Worm (Caenorhabditis elegans) whole organism, L1 larva: ENCODE measurements around the gene mec-3.

Experiments
- C04F5.9 ChIP-seq: sonication (generic microtip); optimal IDR thresholded peaks from 2 replicates; lab custom pipeline; 2016; ENCODE audit warnings: missing genetic modification characterization, missing compliant biosample characterization
- C16A3.4 ChIP-seq: fragments of 150-350 bp; optimal IDR thresholded peaks from 2 replicates; lab custom pipeline; 2014; ENCODE audit warnings: missing biosample characterization, missing genetic modification characterization
- C34B4.2 ChIP-seq: sonication (generic microtip); optimal IDR thresholded peaks from 2 replicates; lab custom pipeline; 2017; ENCODE audit warnings: mild to moderate bottlenecking, missing genetic modification characterization, missing compliant biosample characterization
- ama-1 ChIP-seq: fragments of 150-350 bp; optimal IDR thresholded peaks from 2 replicates; lab custom pipeline; 2014
- ceh-8 ChIP-seq: fragments of 200-800 bp; sonication (Bioruptor generic); optimal IDR thresholded peaks from 2 replicates; lab custom pipeline; 2018; ENCODE audit warnings: mild to moderate bottlenecking, missing genetic modification characterization, moderate library complexity, missing compliant biosample characterization
- ceh-82 ChIP-seq, 3 experiments: fragments of 150-350 bp in 1 of 3; sonication (generic microtip) in 2 of 3; optimal IDR thresholded peaks; 2 replicates each; lab custom pipeline; 2014 to 2017; ENCODE audit warnings: missing biosample characterization in 3 of 3, missing genetic modification characterization in 3 of 3
- ceh-88 ChIP-seq: fragments of 200-800 bp; sonication (Bioruptor generic); IDR thresholded peaks from 2 replicates; pipeline ENCODE4 v1.3.6; 2022; ENCODE audit warnings: missing genetic modification characterization, missing compliant biosample characterization
- ceh-90 ChIP-seq: sonication (generic microtip); optimal IDR thresholded peaks from 2 replicates; lab custom pipeline; 2016; ENCODE audit warnings: missing genetic modification characterization, missing compliant biosample characterization
- ces-1 ChIP-seq: fragments of 150-350 bp; optimal IDR thresholded peaks from 2 replicates; lab custom pipeline; 2014; ENCODE audit warnings: missing biosample characterization, missing genetic modification reagents, missing genetic modification characterization
- efl-1 ChIP-seq, 4 experiments: fragments of 150-350 bp; optimal IDR thresholded peaks in 3 of 4; peaks in 1 of 4; 1 replicate in 1 of 4; 2 replicates in 3 of 4; lab custom pipeline; 2014; ENCODE audit warnings: missing biosample characterization in 2 of 4, missing genetic modification characterization in 2 of 4, missing genetic modification reagents in 2 of 4
- egl-13 ChIP-seq: sonication (generic microtip); optimal IDR thresholded peaks from 2 replicates; lab custom pipeline; 2016; ENCODE audit warnings: missing genotype, missing genetic modification reagents, missing genetic modification characterization, missing compliant biosample characterization
- elt-2 ChIP-seq: sonication (generic microtip); optimal IDR thresholded peaks from 2 replicates; lab custom pipeline; 2016; ENCODE audit warnings: missing genetic modification characterization, mild to moderate bottlenecking, inconsistent platforms, missing compliant biosample characterization, missing genetic modification reagents
- elt-3 ChIP-seq, 6 experiments: fragments of 150-350 bp in 1 of 6; sonication (generic microtip); optimal IDR thresholded peaks; 2 replicates each; lab custom pipeline; 2017 to 2018; ENCODE audit warnings: missing biosample characterization in 6 of 6, missing genetic modification characterization in 6 of 6, inconsistent platforms in 1 of 6
- fkh-8 ChIP-seq: sonication (generic microtip); optimal IDR thresholded peaks from 2 replicates; lab custom pipeline; 2016; ENCODE audit warnings: mild to moderate bottlenecking, missing genetic modification characterization, missing compliant biosample characterization
- grh-1 ChIP-seq: fragments of 200-800 bp; sonication (Bioruptor generic); IDR thresholded peaks from 2 replicates; pipeline ENCODE4 v1.3.6; 2022; ENCODE audit warnings: missing genetic modification reagents, missing genetic modification characterization, missing compliant biosample characterization
- hlh-4 ChIP-seq: sonication (generic microtip); optimal IDR thresholded peaks from 2 replicates; lab custom pipeline; 2016; ENCODE audit warnings: mild to moderate bottlenecking, missing genetic modification characterization, missing compliant biosample characterization
- irx-1 ChIP-seq: sonication (generic microtip); optimal IDR thresholded peaks from 2 replicates; lab custom pipeline; 2016; ENCODE audit warnings: missing genetic modification characterization, missing compliant biosample characterization
- lin-14 ChIP-seq: fragments of 200-800 bp; sonication (Bioruptor generic); optimal IDR thresholded peaks from 2 replicates; lab custom pipeline; 2018; ENCODE audit warnings: mild to moderate bottlenecking, missing genetic modification characterization, moderate library complexity, missing compliant biosample characterization
- lin-35 ChIP-seq, 2 experiments: fragments of 150-350 bp; optimal IDR thresholded peaks; 2 replicates each; lab custom pipeline; 2014; ENCODE audit warnings: missing biosample characterization in 2 of 2, missing genetic modification characterization in 2 of 2, missing genetic modification reagents in 2 of 2
- lin-39 ChIP-seq: fragments of 150-350 bp; optimal IDR thresholded peaks from 2 replicates; lab custom pipeline; 2014; ENCODE audit warnings: missing biosample characterization, missing genetic modification reagents, missing genetic modification characterization
- lsy-2 ChIP-seq, 2 experiments: fragments of 150-350 bp; optimal IDR thresholded peaks; 2 replicates each; lab custom pipeline; 2014; ENCODE audit warnings: missing biosample characterization in 2 of 2, missing genetic modification characterization in 2 of 2
- nhr-11 ChIP-seq: fragments of 150-350 bp; optimal IDR thresholded peaks from 2 replicates; lab custom pipeline; 2014; ENCODE audit warnings: missing biosample characterization, missing genetic modification characterization
- nhr-237 ChIP-seq: fragments of 150-350 bp; optimal IDR thresholded peaks from 2 replicates; lab custom pipeline; 2014; ENCODE audit warnings: missing biosample characterization, missing genetic modification characterization
- nhr-28 ChIP-seq: fragments of 150-350 bp; optimal IDR thresholded peaks from 2 replicates; lab custom pipeline; 2014; ENCODE audit warnings: missing biosample characterization, missing genetic modification characterization
- nhr-47 ChIP-seq: sonication (generic microtip); optimal IDR thresholded peaks from 2 replicates; lab custom pipeline; 2016; ENCODE audit warnings: mild to moderate bottlenecking, missing genetic modification characterization, moderate library complexity, missing compliant biosample characterization
- skn-1 ChIP-seq: fragments of 150-350 bp; optimal IDR thresholded peaks from 2 replicates; lab custom pipeline; 2014; ENCODE audit warnings: missing biosample characterization, missing genetic modification characterization
- sox-4 ChIP-seq: sonication (generic microtip); optimal IDR thresholded peaks from 2 replicates; lab custom pipeline; 2016; ENCODE audit warnings: missing genetic modification characterization, missing compliant biosample characterization
- sup-37 ChIP-seq: fragments of 200-800 bp; sonication (Bioruptor generic); optimal IDR thresholded peaks from 2 replicates; lab custom pipeline; 2018; ENCODE audit warnings: mild to moderate bottlenecking, missing genetic modification characterization, missing compliant biosample characterization
- tlp-1 ChIP-seq: fragments of 150-350 bp; optimal IDR thresholded peaks from 2 replicates; lab custom pipeline; 2014; ENCODE audit warnings: missing biosample characterization, missing genetic modification characterization
- unc-30 ChIP-seq: sonication (generic microtip); optimal IDR thresholded peaks from 2 replicates; lab custom pipeline; 2017; ENCODE audit warnings: missing biosample characterization, missing genetic modification characterization
- unc-98 ChIP-seq: fragments of 200-800 bp; sonication (Bioruptor generic); IDR thresholded peaks from 2 replicates; pipeline ENCODE4 v1.3.6; 2022; ENCODE audit warnings: missing genetic modification characterization, missing compliant biosample characterization
- vab-15 ChIP-seq: sonication (generic microtip); optimal IDR thresholded peaks from 2 replicates; lab custom pipeline; 2017; ENCODE audit warnings: missing genotype, mild to moderate bottlenecking, missing genetic modification characterization, missing compliant biosample characterization
- xbp-1 ChIP-seq: sonication (generic microtip); optimal IDR thresholded peaks from 2 replicates; lab custom pipeline; 2016; ENCODE audit warnings: missing genetic modification characterization, missing compliant biosample characterization
- zip-4 ChIP-seq: fragments of 200-800 bp; sonication (Bioruptor generic); optimal IDR thresholded peaks from 2 replicates; lab custom pipeline; 2018; ENCODE audit warnings: mild to moderate bottlenecking, missing genetic modification characterization, moderate library complexity, missing compliant biosample characterization
- ztf-4 ChIP-seq: fragments of 150-350 bp; optimal IDR thresholded peaks from 2 replicates; lab custom pipeline; 2014; ENCODE audit warnings: missing biosample characterization, missing genetic modification characterization

Gene mec-3

DNA sequence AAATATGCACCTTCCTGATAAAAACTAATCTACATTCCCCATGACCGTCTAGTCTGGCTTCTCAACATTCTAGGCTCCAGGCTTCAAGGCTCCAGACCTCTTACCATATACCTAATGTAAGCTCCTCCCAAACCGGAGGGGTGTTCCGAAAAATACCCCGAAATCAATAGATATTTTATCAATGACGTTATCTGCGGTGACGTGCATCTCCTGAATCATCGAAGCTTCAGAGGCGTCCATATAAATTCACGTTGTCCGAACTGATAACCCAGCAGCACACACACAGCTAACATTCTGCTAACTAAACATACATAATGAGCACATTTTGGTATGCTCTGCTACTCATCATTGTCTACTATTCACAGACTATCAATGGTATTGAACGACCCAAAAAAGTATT, 7.8 kb upstream of the mec-3 start, which contains the start of gene ugt-44:
Gene ugt-44, plus strand, starts transcription at position 248 of the 400 bp plus-strand sequence.
- TF ChIP-seq elt-2 (tag; lab: Kevin White, UChicago) (peak; percentile 74), fkh-8 (tag; lab: Kevin White, UChicago) (no peak), egl-13 (tag; lab: Kevin White, UChicago) (no peak), unc-98 (GFP tag; lab: Robert Waterston, UW) (no peak), xbp-1 (no peak)

DNA sequence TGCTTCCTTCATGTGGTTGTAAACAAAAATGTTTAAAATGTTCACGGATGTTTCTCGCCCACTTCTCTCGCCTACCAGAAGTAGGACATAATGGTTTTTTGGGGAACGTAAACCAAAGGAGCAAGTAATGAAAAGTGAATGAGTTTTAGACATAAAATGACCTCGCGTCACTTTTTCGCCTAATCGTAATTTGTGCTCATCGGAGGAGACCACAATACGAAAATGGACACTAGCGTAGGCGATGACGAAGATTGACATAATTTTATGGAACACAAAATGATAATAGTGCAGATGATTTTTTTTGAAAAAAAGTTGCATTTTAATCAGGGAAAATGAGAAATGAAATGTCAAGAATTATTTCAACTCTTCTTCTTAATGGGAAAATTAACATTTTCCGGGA, 7.0 kb upstream of the mec-3 start:
- TF ChIP-seq sup-37 (no peak), nhr-47 (no peak), ceh-8 (GFP tag; lab: Kevin White, UChicago) (no peak), lin-35 (GFP tag; optimal IDR thresholded peaks at IDR 0.05; lab: Kevin White, UChicago) (no peak), zip-4 (no peak), fkh-8 (tag; lab: Kevin White, UChicago) (no peak), nhr-28 (tag; lab: Kevin White, UChicago) (no peak), efl-1 (optimal IDR thresholded peaks at IDR 0.05; lab: Kevin White, UChicago) (no peak), efl-1 (GFP tag; optimal IDR thresholded peaks at IDR 0.05 in 1 of 2; lab: Kevin White, UChicago) (no peak)

DNA sequence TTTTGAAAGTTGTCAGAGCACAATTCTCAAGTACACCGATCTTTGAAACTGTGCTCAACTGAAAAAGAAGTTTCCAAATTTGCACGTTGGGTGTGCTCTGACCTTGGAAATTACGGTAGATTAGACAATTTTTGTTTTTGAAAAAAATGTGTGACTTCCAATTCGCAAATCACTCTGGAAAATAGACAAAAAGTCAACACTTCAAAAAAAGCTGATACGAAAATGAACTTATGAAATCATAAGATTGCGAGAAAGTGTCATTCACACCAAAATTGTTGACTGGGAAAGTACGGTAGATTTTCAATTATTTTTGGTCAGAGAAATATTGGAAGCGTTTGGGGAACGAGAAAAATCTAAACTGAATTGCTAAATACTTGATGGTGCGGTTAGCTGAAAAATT, 5.7 kb upstream of the mec-3 start:
- TF ChIP-seq ceh-90 (no peak), nhr-11 (tag; lab: Kevin White, UChicago) (no peak), unc-30 (tag; lab: Kevin White, UChicago) (no peak), grh-1 (GFP tag; lab: Robert Waterston, UW) (no peak), egl-13 (tag; lab: Kevin White, UChicago) (no peak), sox-4 (tag; lab: Kevin White, UChicago) (no peak), ceh-88 (no peak), ces-1 (GFP tag; lab: Kevin White, UChicago) (no peak), irx-1 (tag; lab: Kevin White, UChicago) (no peak), lin-35 (GFP tag; optimal IDR thresholded peaks at IDR 0.05; lab: Kevin White, UChicago) (no peak), vab-15 (no peak), nhr-237 (tag; lab: Kevin White, UChicago) (no peak), tlp-1 (tag; lab: Kevin White, UChicago) (no peak), ama-1 (no peak)

DNA sequence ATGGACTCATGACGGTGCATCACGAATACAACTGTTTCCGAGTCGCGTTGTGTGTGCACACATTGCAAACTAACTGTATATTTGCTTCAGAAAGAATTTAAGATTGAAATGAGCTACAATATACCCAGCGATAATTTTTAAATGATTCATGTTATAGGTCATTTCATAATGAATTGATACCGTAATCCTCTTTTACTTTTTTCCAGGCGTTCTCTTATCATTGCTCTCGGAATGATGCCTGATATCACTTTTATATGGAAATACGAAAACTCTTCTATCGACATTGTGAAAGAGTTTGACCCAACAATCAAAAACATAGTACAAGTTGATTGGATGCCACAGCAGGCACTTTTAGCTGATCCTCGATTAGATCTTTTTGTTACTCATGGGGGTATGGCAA, 4.7 kb upstream of the mec-3 start:
- TF ChIP-seq nhr-237 (tag; lab: Kevin White, UChicago) = no peak
- no peak for TF ChIP-seq irx-1 (tag; lab: Kevin White, UChicago)
- no peak for TF ChIP-seq skn-1 (tag; lab: Kevin White, UChicago)
- TF ChIP-seq lin-14 = no peak
- no peak for TF ChIP-seq xbp-1
- peak in 1 of 2 experiments; percentile 19 for TF ChIP-seq lsy-2 (tag; optimal IDR thresholded peaks at IDR 0.05; lab: Kevin White, UChicago)
- no peak for TF ChIP-seq lin-39 (tag; lab: Kevin White, UChicago)
- TF ChIP-seq elt-2 (tag; lab: Kevin White, UChicago) = peak; percentile 6
- no peak for TF ChIP-seq ztf-4 (tag; lab: Kevin White, UChicago)

DNA sequence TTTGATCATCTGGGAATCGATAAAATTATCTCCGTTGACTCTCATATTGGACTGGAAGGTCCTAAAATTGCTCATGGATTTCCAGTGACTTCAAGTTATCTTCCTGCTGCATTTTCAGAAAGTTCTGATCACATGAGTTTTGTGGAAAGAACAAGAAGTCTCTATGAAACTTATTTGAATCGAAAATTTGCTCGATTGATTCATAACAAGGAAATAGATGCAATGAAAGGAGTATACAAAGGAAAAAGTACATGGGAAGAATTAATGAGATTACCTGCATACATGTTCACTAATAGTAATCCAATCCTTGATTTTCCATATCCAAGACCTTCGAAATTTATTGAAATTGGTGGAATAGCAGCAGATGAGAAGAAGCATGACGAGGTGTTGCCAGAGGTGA, 4.1 kb upstream of the mec-3 start:
- TF ChIP-seq hlh-4 (tag; lab: Kevin White, UChicago) (no peak), egl-13 (tag; lab: Kevin White, UChicago) (no peak), ceh-90 (no peak), C04F5.9 (tag; lab: Kevin White, UChicago) (no peak), elt-3 (tag; optimal IDR thresholded peaks at IDR 0.05; lab: Kevin White, UChicago) (no peak), C34B4.2 (tag; lab: Kevin White, UChicago) (no peak), ceh-88 (no peak), ztf-4 (tag; lab: Kevin White, UChicago) (no peak), C16A3.4 (tag; lab: Kevin White, UChicago) (no peak), ceh-82 (tag; optimal IDR thresholded peaks at IDR 0.05; lab: Kevin White, UChicago) (no peak), grh-1 (GFP tag; lab: Robert Waterston, UW) (no peak)
